Fruit fly (Drosophila melanogaster) whole organism, prepupa: ENCODE data around the gene CG15882.

ENCODE experiments used
- CG10631 ChIP-seq: fragments of 200-800 bp; sonication (Bioruptor generic); optimal IDR thresholded peaks from 2 replicates; lab custom pipeline; 2016; ENCODE audit warnings: missing biosample characterization, missing genetic modification characterization
- CG11294 ChIP-seq: fragments of 200-800 bp; sonication (Bioruptor generic); IDR thresholded peaks from 2 replicates; pipeline ENCODE4 v1.3.6; 2022; ENCODE audit warnings: missing biosample characterization, missing genetic modification characterization
- CG11762 ChIP-seq: fragments of 200-800 bp; sonication (Bioruptor generic); optimal IDR thresholded peaks from 3 replicates; lab custom pipeline; 2016; ENCODE audit warnings: missing biosample characterization, missing genetic modification characterization; ENCODE audit not compliant: insufficient read depth
- CG1621 ChIP-seq: fragments of 200-800 bp; sonication (Bioruptor generic); optimal IDR thresholded peaks from 3 replicates; lab custom pipeline; 2018; ENCODE audit warnings: missing biosample characterization, mild to moderate bottlenecking, missing genetic modification characterization
- CG3032 ChIP-seq: fragments of 200-800 bp; optimal IDR thresholded peaks from 2 replicates; lab custom pipeline; 2019; ENCODE audit warnings: missing biosample characterization, mild to moderate bottlenecking, missing genetic modification characterization, moderate library complexity
- CG31627 ChIP-seq: fragments of 200-800 bp; sonication (Bioruptor generic); optimal IDR thresholded peaks from 3 replicates; lab custom pipeline; 2016; ENCODE audit warnings: missing biosample characterization, missing genetic modification characterization
- CG32006 ChIP-seq: fragments of 200-800 bp; sonication (Bioruptor generic); optimal IDR thresholded peaks from 3 replicates; lab custom pipeline; 2017; ENCODE audit warnings: missing biosample characterization, mild to moderate bottlenecking, missing genetic modification characterization
- CG3919 ChIP-seq: fragments of 200-800 bp; sonication (Bioruptor generic); optimal IDR thresholded peaks from 3 replicates; lab custom pipeline; 2016; ENCODE audit warnings: missing biosample characterization, missing genetic modification characterization
- CG6163 ChIP-seq: fragments of 200-800 bp; sonication (Bioruptor generic); IDR thresholded peaks from 3 replicates; pipeline ENCODE4 v1.3.6; 2022; ENCODE audit warnings: missing biosample characterization, missing genetic modification characterization
- CG6792 ChIP-seq: fragments of 200-800 bp; sonication (Bioruptor generic); optimal IDR thresholded peaks from 3 replicates; lab custom pipeline; 2016; ENCODE audit warnings: missing biosample characterization, missing genetic modification characterization
- CG6808 ChIP-seq: fragments of 200-800 bp; sonication (Bioruptor generic); optimal IDR thresholded peaks from 3 replicates; lab custom pipeline; 2017; ENCODE audit warnings: missing biosample characterization, missing genetic modification characterization, mild to moderate bottlenecking, moderate library complexity, missing genetic modification reagents
- CG7368 ChIP-seq: fragments of 200-800 bp; sonication (Bioruptor generic); optimal IDR thresholded peaks from 3 replicates; lab custom pipeline; 2016; ENCODE audit warnings: missing biosample characterization, missing genetic modification characterization
- CG8119 ChIP-seq: fragments of 200-800 bp; sonication (Bioruptor generic); IDR thresholded peaks from 3 replicates; pipeline ENCODE4 v1.3.6; 2022; ENCODE audit warnings: missing biosample characterization, missing genetic modification characterization
- CG8632 ChIP-seq: fragments of 200-800 bp; sonication (Bioruptor generic); optimal IDR thresholded peaks from 3 replicates; lab custom pipeline; 2016; ENCODE audit warnings: missing biosample characterization, missing genetic modification characterization
- CG9139 ChIP-seq: fragments of 200-800 bp; sonication (Bioruptor generic); optimal IDR thresholded peaks from 3 replicates; lab custom pipeline; 2017; ENCODE audit warnings: missing biosample characterization, mild to moderate bottlenecking, missing genetic modification characterization
- Eip78C ChIP-seq: fragments of 200-800 bp; sonication (Bioruptor generic); peaks from one replicate; lab custom pipeline; 2016; ENCODE audit warnings: missing biosample characterization, missing genetic modification characterization
- Eip93F ChIP-seq: fragments of 200-800 bp; sonication (Bioruptor generic); optimal IDR thresholded peaks from 2 replicates; lab custom pipeline; 2016; ENCODE audit warnings: missing biosample characterization, mild to moderate bottlenecking, missing genetic modification characterization
- Ets21C ChIP-seq: fragments of 200-800 bp; sonication (Bioruptor generic); optimal IDR thresholded peaks from 3 replicates; lab custom pipeline; 2016; ENCODE audit warnings: missing biosample characterization, missing genetic modification characterization
- Ets96B ChIP-seq: fragments of 200-800 bp; optimal IDR thresholded peaks from 2 replicates; lab custom pipeline; 2019; ENCODE audit warnings: missing biosample characterization, mild to moderate bottlenecking, missing genetic modification characterization, moderate library complexity
- Hr39 ChIP-seq: fragments of 200-800 bp; sonication (Bioruptor generic); optimal IDR thresholded peaks from 2 replicates; lab custom pipeline; 2016; ENCODE audit warnings: missing biosample characterization, missing genetic modification characterization
- Hr4 ChIP-seq: fragments of 200-800 bp; sonication (Bioruptor generic); optimal IDR thresholded peaks from 3 replicates; lab custom pipeline; 2016; ENCODE audit warnings: missing biosample characterization, missing genetic modification characterization
- Lpt ChIP-seq: fragments of 200-800 bp; sonication (Bioruptor generic); optimal IDR thresholded peaks from 3 replicates; lab custom pipeline; 2016; ENCODE audit warnings: missing biosample characterization, missing genetic modification characterization
- Met ChIP-seq: fragments of 200-800 bp; sonication (Bioruptor generic); optimal IDR thresholded peaks from 3 replicates; lab custom pipeline; 2016; ENCODE audit warnings: missing biosample characterization, missing genetic modification characterization
- Sox102F ChIP-seq: fragments of 200-800 bp; sonication (Bioruptor generic); optimal IDR thresholded peaks from 2 replicates; lab custom pipeline; 2016; ENCODE audit warnings: missing biosample characterization, mild to moderate bottlenecking, missing genetic modification characterization
- Sox14 ChIP-seq: fragments of 200-800 bp; sonication (Bioruptor generic); optimal IDR thresholded peaks from 3 replicates; lab custom pipeline; 2016; ENCODE audit warnings: missing biosample characterization, missing genetic modification characterization
- Sox15 ChIP-seq: fragments of 200-800 bp; sonication (Bioruptor generic); optimal IDR thresholded peaks from 3 replicates; lab custom pipeline; 2016; ENCODE audit warnings: missing biosample characterization, missing genetic modification characterization
- achi ChIP-seq: fragments of 200-800 bp; sonication (Bioruptor generic); optimal IDR thresholded peaks from 3 replicates; lab custom pipeline; 2016; ENCODE audit warnings: missing biosample characterization, missing genetic modification characterization
- acj6 ChIP-seq: fragments of 200-800 bp; sonication (Bioruptor generic); optimal IDR thresholded peaks from 3 replicates; lab custom pipeline; 2016; ENCODE audit warnings: missing biosample characterization, missing genetic modification characterization
- eg ChIP-seq: fragments of 200-800 bp; sonication (Bioruptor generic); IDR thresholded peaks from 3 replicates; pipeline ENCODE4 v1.3.6; 2022; ENCODE audit warnings: missing biosample characterization, missing genetic modification characterization
- esn ChIP-seq: fragments of 200-800 bp; sonication (Bioruptor generic); optimal IDR thresholded peaks from 2 replicates; lab custom pipeline; 2016; ENCODE audit warnings: missing biosample characterization, mild to moderate bottlenecking, missing genetic modification characterization, moderate library complexity
- fd59A ChIP-seq: fragments of 200-800 bp; sonication (Bioruptor generic); optimal IDR thresholded peaks from 2 replicates; lab custom pipeline; 2017; ENCODE audit warnings: missing biosample characterization, mild to moderate bottlenecking, missing genetic modification characterization, missing genetic modification reagents
- fkh ChIP-seq: fragments of 200-800 bp; sonication (Bioruptor generic); optimal IDR thresholded peaks from 3 replicates; lab custom pipeline; 2017; ENCODE audit warnings: missing biosample characterization, mild to moderate bottlenecking, missing genetic modification characterization, moderate library complexity
- lz ChIP-seq: fragments of 200-800 bp; sonication (Bioruptor generic); optimal IDR thresholded peaks from 3 replicates; lab custom pipeline; 2016; ENCODE audit warnings: missing biosample characterization, missing genetic modification characterization
- net ChIP-seq: fragments of 200-800 bp; sonication (Bioruptor generic); optimal IDR thresholded peaks from 3 replicates; lab custom pipeline; 2016; ENCODE audit warnings: missing biosample characterization, missing genetic modification characterization
- salr ChIP-seq, 2 experiments: fragments of 200-800 bp; sonication (Bioruptor generic); optimal IDR thresholded peaks; 3 replicates each; lab custom pipeline; 2016 to 2018; ENCODE audit warnings: missing biosample characterization in 2 of 2, missing genetic modification characterization in 2 of 2, mild to moderate bottlenecking in 1 of 2
- spab ChIP-seq: fragments of 200-800 bp; sonication (Bioruptor generic); optimal IDR thresholded peaks from 2 replicates; lab custom pipeline; 2017; ENCODE audit warnings: missing biosample characterization, mild to moderate bottlenecking, missing genetic modification characterization, missing genetic modification reagents
- ss ChIP-seq, 2 experiments: fragments of 200-800 bp; sonication (Bioruptor generic); optimal IDR thresholded peaks; 2 replicates in 1 of 2; 3 replicates in 1 of 2; lab custom pipeline; 2017 to 2018; ENCODE audit warnings: mild to moderate bottlenecking in 2 of 2, missing biosample characterization in 2 of 2, missing genetic modification characterization in 2 of 2, moderate library complexity in 1 of 2
- vri ChIP-seq: fragments of 200-800 bp; sonication (Bioruptor generic); optimal IDR thresholded peaks from 3 replicates; lab custom pipeline; 2016; ENCODE audit warnings: missing biosample characterization, mild to moderate bottlenecking, missing genetic modification characterization

The CG15882 gene

dm6 chrX:19144785-19145422, 20.7 kb upstream of the CG15882 start (continued):
- peak; percentile 65 for TF ChIP-seq CG3032 (tag; lab: Kevin White, UChicago)
- TF ChIP-seq achi (GFP tag; lab: Kevin White, UChicago), result peak; percentile 67
- peak; percentile 62 for TF ChIP-seq Ets96B
- TF ChIP-seq CG11762 (GFP tag; lab: Kevin White, UChicago), result no peak
- TF ChIP-seq ss (GFP tag; optimal IDR thresholded peaks at IDR 0.05; lab: Kevin White, UChicago), result peak; percentile 47 to 50
- peak; percentile 57 for TF ChIP-seq fd59A
- TF ChIP-seq salr (GFP tag; optimal IDR thresholded peaks at IDR 0.05; lab: Kevin White, UChicago), result peak; percentile 24 to 66
- TF ChIP-seq Met (GFP tag; lab: Kevin White, UChicago), result peak; percentile 43
- peak; percentile 62 for TF ChIP-seq CG10631 (GFP tag; lab: Kevin White, UChicago)
- TF ChIP-seq Hr39 (GFP tag; lab: Kevin White, UChicago), result peak; percentile 18
- no peak for TF ChIP-seq vri (GFP tag; lab: Kevin White, UChicago)
- TF ChIP-seq CG9139, result no peak
- peak; percentile 38 for TF ChIP-seq esn (GFP tag; lab: Kevin White, UChicago)
- TF ChIP-seq net, result peak; percentile 60

dm6 chrX:19135768-19136167, 11.6 kb upstream of the CG15882 start, which contains the start of gene Obp18a:
Gene Obp18a, minus strand, starts transcription at chrX:19135868.
- TF ChIP-seq CG10631 (GFP tag; lab: Kevin White, UChicago) (no peak), CG3919 (GFP tag; lab: Kevin White, UChicago) (no peak), Eip93F (no peak), acj6 (GFP tag; lab: Kevin White, UChicago) (no peak), Ets96B (no peak), eg (no peak), achi (GFP tag; lab: Kevin White, UChicago) (no peak), CG8632 (GFP tag; lab: Kevin White, UChicago) (no peak), Sox15 (GFP tag; lab: Kevin White, UChicago) (no peak), Hr4 (GFP tag; lab: Kevin White, UChicago) (no peak), spab (no peak), CG6163 (GFP tag; lab: Robert Waterston, UW) (no peak), lz (GFP tag; lab: Kevin White, UChicago) (no peak), CG31627 (GFP tag; lab: Kevin White, UChicago) (no peak), CG1621 (tag; lab: Kevin White, UChicago) (no peak), CG8119 (GFP tag; lab: Robert Waterston, UW) (no peak), Ets21C (GFP tag; lab: Kevin White, UChicago) (no peak)
- TF ChIP-seq, all 60 proteins: peak for 0

dm6 chrX:19127216-19127615, 3.0 kb upstream of the CG15882 start, which contains the start of gene tgy:
Gene tgy, minus strand, starts transcription at chrX:19127316.
- no peak for TF ChIP-seq CG6163 (GFP tag; lab: Robert Waterston, UW)
- TF ChIP-seq net, result no peak
- no peak for TF ChIP-seq CG7368
- no peak for TF ChIP-seq CG11762 (GFP tag; lab: Kevin White, UChicago)
- TF ChIP-seq Eip78C (GFP tag; lab: Kevin White, UChicago), result no peak
- TF ChIP-seq CG6792 (GFP tag; lab: Kevin White, UChicago), result no peak
- TF ChIP-seq fkh, result no peak
- no peak for TF ChIP-seq Sox102F (GFP tag; lab: Kevin White, UChicago)
- TF ChIP-seq Sox14, result no peak
- no peak for TF ChIP-seq CG11294 (GFP tag; lab: Robert Waterston, UW)
- no peak for TF ChIP-seq esn (GFP tag; lab: Kevin White, UChicago)
- no peak for TF ChIP-seq acj6 (GFP tag; lab: Kevin White, UChicago)
- no peak for TF ChIP-seq CG6808 (GFP tag; lab: Kevin White, UChicago)
- no peak for TF ChIP-seq CG32006 (GFP tag; lab: Kevin White, UChicago)
- TF ChIP-seq salr (GFP tag; optimal IDR thresholded peaks at IDR 0.05; lab: Kevin White, UChicago), result no peak
- no peak for TF ChIP-seq Lpt (GFP tag; lab: Kevin White, UChicago)
